Fruit fly (Drosophila melanogaster) whole organism, embryonic: ENCODE results near the gene ZnT77C.

ENCODE experiments used
- Atf6 ChIP-seq: fragments of 200-800 bp; sonication (Bioruptor generic); IDR thresholded peaks from 2 replicates; pipeline ENCODE4 v1.3.6; 2022; ENCODE audit warnings: missing biosample characterization, missing genetic modification characterization
- BEAF-32 ChIP-seq: fragments of 200-800 bp; sonication (Bioruptor generic); optimal IDR thresholded peaks from 3 replicates; lab custom pipeline; 2017; ENCODE audit warnings: missing biosample characterization, missing genetic modification characterization, mild to moderate bottlenecking, moderate library complexity, missing genetic modification reagents
- CG1024 ChIP-seq: fragments of 200-800 bp; sonication (Bioruptor generic); IDR thresholded peaks from 2 replicates; pipeline ENCODE4 v1.3.6; 2022; ENCODE audit warnings: missing biosample characterization, missing genetic modification characterization
- CG10565 ChIP-seq: fragments of 200-800 bp; sonication (Bioruptor generic); optimal IDR thresholded peaks from 3 replicates; lab custom pipeline; 2016; ENCODE audit warnings: missing biosample characterization, mild to moderate bottlenecking, missing genetic modification characterization
- CG12155 ChIP-seq: fragments of 200-800 bp; sonication (Bioruptor generic); optimal IDR thresholded peaks from 3 replicates; lab custom pipeline; 2016; ENCODE audit warnings: missing biosample characterization, missing genetic modification characterization
- CG12942 ChIP-seq: fragments of 200-800 bp; sonication (Bioruptor generic); optimal IDR thresholded peaks from 3 replicates; lab custom pipeline; 2016; ENCODE audit warnings: missing biosample characterization, missing genetic modification characterization
- CG14860 ChIP-seq: fragments of 200-800 bp; sonication (Bioruptor generic); IDR thresholded peaks from 3 replicates; pipeline ENCODE4 v1.3.6; 2022; ENCODE audit warnings: missing biosample characterization, missing genetic modification characterization; ENCODE audit not compliant: partially characterized antibody
- CG15011 ChIP-seq: fragments of 200-800 bp; sonication (Bioruptor generic); optimal IDR thresholded peaks from 3 replicates; lab custom pipeline; 2018; ENCODE audit warnings: missing biosample characterization, mild to moderate bottlenecking, missing genetic modification characterization
- CG15073 ChIP-seq: fragments of 200-800 bp; sonication (Bioruptor generic); optimal IDR thresholded peaks from 2 replicates; lab custom pipeline; 2016; ENCODE audit warnings: missing biosample characterization, missing genetic modification characterization
- CG1602 ChIP-seq: fragments of 200-800 bp; sonication (Bioruptor generic); optimal IDR thresholded peaks from 3 replicates; lab custom pipeline; 2016; ENCODE audit warnings: missing biosample characterization, missing genetic modification characterization
- CG16813 ChIP-seq: fragments of 200-800 bp; sonication (Bioruptor generic); IDR thresholded peaks from 3 replicates; pipeline ENCODE4 v1.3.6; 2022; ENCODE audit warnings: missing biosample characterization, missing genetic modification characterization; ENCODE audit not compliant: partially characterized antibody
- CG17385 ChIP-seq: fragments of 200-800 bp; sonication (Bioruptor generic); optimal IDR thresholded peaks from 3 replicates; lab custom pipeline; 2018; ENCODE audit warnings: missing biosample characterization, mild to moderate bottlenecking, missing genetic modification characterization
- CG17802 ChIP-seq: fragments of 200-800 bp; sonication (Bioruptor generic); optimal IDR thresholded peaks from 2 replicates; lab custom pipeline; 2018; ENCODE audit warnings: missing biosample characterization, mild to moderate bottlenecking, missing genetic modification characterization, moderate library complexity
- CG2116 ChIP-seq: fragments of 200-800 bp; sonication (Bioruptor generic); optimal IDR thresholded peaks from 3 replicates; lab custom pipeline; 2018; ENCODE audit warnings: missing biosample characterization, mild to moderate bottlenecking, missing genetic modification characterization
- CG2129 ChIP-seq: fragments of 200-800 bp; sonication (Bioruptor generic); IDR thresholded peaks from 2 replicates; pipeline ENCODE4 v1.3.6; 2022; ENCODE audit warnings: missing biosample characterization, missing genetic modification characterization; ENCODE audit not compliant: partially characterized antibody
- CG2202 ChIP-seq: fragments of 200-800 bp; sonication (Bioruptor generic); optimal IDR thresholded peaks from 2 replicates; lab custom pipeline; 2018; ENCODE audit warnings: missing biosample characterization, mild to moderate bottlenecking, missing genetic modification characterization
- CG2712 ChIP-seq: fragments of 200-800 bp; optimal IDR thresholded peaks from 3 replicates; lab custom pipeline; 2019; ENCODE audit warnings: missing biosample characterization, mild to moderate bottlenecking, missing genetic modification characterization, moderate library complexity
- CG32532 ChIP-seq: fragments of 200-800 bp; sonication (Bioruptor generic); IDR thresholded peaks from 2 replicates; pipeline ENCODE4 v1.3.6; 2022; ENCODE audit warnings: missing biosample characterization, missing genetic modification characterization
- CG42726 ChIP-seq: fragments of 200-800 bp; sonication (Bioruptor generic); IDR thresholded peaks from 2 replicates; pipeline ENCODE4 v1.3.6; 2022; ENCODE audit warnings: missing biosample characterization, missing genetic modification characterization; ENCODE audit not compliant: partially characterized antibody
- CG4328 ChIP-seq: fragments of 200-800 bp; sonication (Bioruptor generic); optimal IDR thresholded peaks from 3 replicates; lab custom pipeline; 2017; ENCODE audit warnings: missing biosample characterization, missing genetic modification reagents, missing genetic modification characterization
- CG4617 ChIP-seq: fragments of 200-800 bp; sonication (Bioruptor generic); optimal IDR thresholded peaks from 3 replicates; lab custom pipeline; 2016; ENCODE audit warnings: missing biosample characterization, missing genetic modification characterization, borderline replicate concordance
- CG8944 ChIP-seq: fragments of 200-800 bp; sonication (Bioruptor generic); optimal IDR thresholded peaks from 3 replicates; lab custom pipeline; 2016; ENCODE audit warnings: missing biosample characterization, missing genetic modification characterization
- CG9609 ChIP-seq: fragments of 200-800 bp; sonication (Bioruptor generic); optimal IDR thresholded peaks from 3 replicates; lab custom pipeline; 2016; ENCODE audit warnings: missing biosample characterization, missing genetic modification characterization
- Drgx ChIP-seq: fragments of 200-800 bp; sonication (Bioruptor generic); IDR thresholded peaks from 2 replicates; pipeline ENCODE4 v1.3.6; 2022; ENCODE audit warnings: missing biosample characterization, missing genetic modification characterization
- E2f1 ChIP-seq: fragments of 200-800 bp; sonication (Bioruptor generic); IDR thresholded peaks from 2 replicates; pipeline ENCODE4 v1.3.6; 2022; ENCODE audit warnings: missing biosample characterization, missing genetic modification characterization
- ERR ChIP-seq: fragments of 200-800 bp; sonication (Bioruptor generic); optimal IDR thresholded peaks from 2 replicates; lab custom pipeline; 2016; ENCODE audit warnings: missing biosample characterization, missing genetic modification characterization
- Ets97D ChIP-seq: fragments of 200-800 bp; sonication (Bioruptor generic); optimal IDR thresholded peaks from 3 replicates; lab custom pipeline; 2016; ENCODE audit warnings: missing biosample characterization, missing genetic modification characterization
- Fer3 ChIP-seq: fragments of 200-800 bp; sonication (Bioruptor generic); optimal IDR thresholded peaks from 2 replicates; lab custom pipeline; 2018; ENCODE audit warnings: missing biosample characterization, mild to moderate bottlenecking, missing genetic modification characterization, moderate library complexity
- Gsc ChIP-seq: fragments of 200-800 bp; sonication (Bioruptor generic); IDR thresholded peaks from 2 replicates; pipeline ENCODE4 v1.3.6; 2022; ENCODE audit warnings: missing biosample characterization, missing genetic modification characterization
- Hr3 ChIP-seq: fragments of 200-800 bp; sonication (Bioruptor generic); optimal IDR thresholded peaks from 3 replicates; lab custom pipeline; 2016; ENCODE audit warnings: missing biosample characterization, missing genetic modification characterization
- Meics ChIP-seq: fragments of 200-800 bp; sonication (Bioruptor generic); optimal IDR thresholded peaks from 2 replicates; lab custom pipeline; 2017; ENCODE audit warnings: missing biosample characterization, mild to moderate bottlenecking, missing genetic modification characterization
- NC2α ChIP-seq: fragments of 200-800 bp; sonication (Bioruptor generic); optimal IDR thresholded peaks from 2 replicates; lab custom pipeline; 2016; ENCODE audit warnings: missing biosample characterization, missing genetic modification characterization
- Sox100B ChIP-seq: fragments of 200-800 bp; sonication (Bioruptor generic); optimal IDR thresholded peaks from 3 replicates; lab custom pipeline; 2018; ENCODE audit warnings: missing biosample characterization, mild to moderate bottlenecking, missing genetic modification characterization
- Trl ChIP-seq, 3 experiments: fragments of >200 bp in 2 of 3; fragments of 200-800 bp in 1 of 3; sonication (Bioruptor generic) in 1 of 3; optimal IDR thresholded peaks; 2 replicates in 1 of 3; 3 replicates in 2 of 3; lab custom pipeline; 2016 to 2017; ENCODE audit warnings: missing biosample characterization in 1 of 3, missing genetic modification characterization in 1 of 3
- chm ChIP-seq: fragments of 200-800 bp; sonication (Bioruptor generic); IDR thresholded peaks from 2 replicates; pipeline ENCODE4 v1.3.6; 2022; ENCODE audit warnings: missing biosample characterization, missing genetic modification characterization
- dati ChIP-seq: fragments of 200-800 bp; sonication (Bioruptor generic); IDR thresholded peaks from 2 replicates; pipeline ENCODE4 v1.3.6; 2022; ENCODE audit warnings: missing biosample characterization, missing genetic modification characterization
- dysf ChIP-seq: fragments of 200-800 bp; sonication (Bioruptor generic); IDR thresholded peaks from 3 replicates; pipeline ENCODE4 v1.3.6; 2022; ENCODE audit warnings: missing biosample characterization, missing genetic modification characterization
- ftz-f1 ChIP-seq: fragments of 200-800 bp; sonication (Bioruptor generic); optimal IDR thresholded peaks from 2 replicates; lab custom pipeline; 2016; ENCODE audit warnings: missing biosample characterization, missing genetic modification characterization
- gfzf ChIP-seq: fragments of 200-800 bp; sonication (Bioruptor generic); optimal IDR thresholded peaks from 2 replicates; lab custom pipeline; 2016; ENCODE audit warnings: missing biosample characterization, mild to moderate bottlenecking, missing genetic modification characterization, moderate library complexity
- ham ChIP-seq: fragments of 200-800 bp; sonication (Bioruptor generic); IDR thresholded peaks from 2 replicates; pipeline ENCODE4 v1.3.6; 2022; ENCODE audit warnings: missing biosample characterization, missing genetic modification characterization
- inv ChIP-seq: fragments of 200-800 bp; sonication (Bioruptor generic); IDR thresholded peaks from 2 replicates; pipeline ENCODE4 v1.3.6; 2022; ENCODE audit warnings: missing biosample characterization, missing genetic modification characterization; ENCODE audit not compliant: partially characterized antibody
- kay ChIP-seq: fragments of 200-800 bp; sonication (Bioruptor generic); optimal IDR thresholded peaks from 2 replicates; lab custom pipeline; 2016; ENCODE audit warnings: missing biosample characterization, missing genetic modification characterization
- nau ChIP-seq: fragments of 200-800 bp; sonication (Bioruptor generic); optimal IDR thresholded peaks from 3 replicates; lab custom pipeline; 2017; ENCODE audit warnings: missing biosample characterization, mild to moderate bottlenecking, missing genetic modification characterization, missing genetic modification reagents
- nom ChIP-seq: fragments of 200-800 bp; sonication (Bioruptor generic); optimal IDR thresholded peaks from 2 replicates; lab custom pipeline; 2017; ENCODE audit warnings: missing biosample characterization, missing genetic modification characterization, mild to moderate bottlenecking, moderate library complexity, missing genetic modification reagents
- pum ChIP-seq: fragments of 200-800 bp; sonication (Bioruptor generic); optimal IDR thresholded peaks from 2 replicates; lab custom pipeline; 2016; ENCODE audit warnings: missing biosample characterization, missing genetic modification characterization
- rib ChIP-seq: fragments of 200-800 bp; sonication (Bioruptor generic); IDR thresholded peaks from 2 replicates; pipeline ENCODE4 v1.3.6; 2022; ENCODE audit warnings: missing biosample characterization, missing genetic modification characterization
- scrt ChIP-seq: fragments of 200-800 bp; sonication (Bioruptor generic); optimal IDR thresholded peaks from 2 replicates; lab custom pipeline; 2018; ENCODE audit warnings: missing biosample characterization, mild to moderate bottlenecking, missing genetic modification characterization, moderate library complexity
- sr ChIP-seq: fragments of 200-800 bp; sonication (Bioruptor generic); IDR thresholded peaks from 3 replicates; pipeline ENCODE4 v1.3.6; 2022; ENCODE audit warnings: missing biosample characterization, missing genetic modification characterization
- toy ChIP-seq: fragments of 200-800 bp; sonication (Bioruptor generic); IDR thresholded peaks from 2 replicates; pipeline ENCODE4 v1.3.6; 2022; ENCODE audit warnings: missing biosample characterization, missing genetic modification characterization
- vfl ChIP-seq: fragments of 200-800 bp; sonication (Bioruptor generic); optimal IDR thresholded peaks from 2 replicates; lab custom pipeline; 2016; ENCODE audit warnings: missing biosample characterization, missing genetic modification characterization
- vnd ChIP-seq: fragments of 200-800 bp; sonication (Bioruptor generic); IDR thresholded peaks from 3 replicates; pipeline ENCODE4 v1.3.6; 2022; ENCODE audit warnings: missing biosample characterization, missing genetic modification characterization; ENCODE audit not compliant: partially characterized antibody
- wor ChIP-seq: fragments of 200-800 bp; sonication (Bioruptor generic); IDR thresholded peaks from 2 replicates; pipeline ENCODE4 v1.3.6; 2022; ENCODE audit warnings: missing biosample characterization, missing genetic modification characterization

ZnT77C gene

DNA sequence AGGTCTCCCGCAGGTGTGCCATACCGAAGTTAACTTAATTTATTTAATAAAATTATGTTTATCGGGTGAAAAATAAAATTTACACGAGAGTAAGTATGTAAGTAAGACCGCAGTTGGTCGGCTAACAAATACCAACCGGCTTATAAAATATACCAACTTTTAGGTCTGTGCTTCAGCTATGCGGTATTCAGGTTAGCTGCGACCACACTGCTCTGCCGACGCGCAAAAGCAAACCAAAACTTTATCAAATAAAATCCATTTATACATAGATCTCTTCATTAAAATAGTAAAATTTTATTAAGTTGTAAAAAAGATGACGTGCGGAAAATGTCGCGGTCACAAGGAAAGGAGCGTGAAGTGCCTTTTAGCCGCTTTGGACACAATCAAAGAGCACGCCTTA is 58.7 kb downstream of the ZnT77C start, which contains the start of the genes mRpL15 and CtIP (continued):
- TF ChIP-seq vnd (GFP tag; lab: Robert Waterston, UW) (no peak), CG17802 (no peak), Hr3 (GFP tag; lab: Kevin White, UChicago) (no peak), toy (GFP tag; lab: Robert Waterston, UW) (no peak), CG2712 (tag; lab: Kevin White, UChicago) (peak; percentile 11), dati (no peak), CG9609 (GFP tag; lab: Kevin White, UChicago) (no peak), ERR (GFP tag; lab: Kevin White, UChicago) (no peak), gfzf (GFP tag; lab: Kevin White, UChicago) (peak; percentile 88), nau (no peak), CG32532 (GFP tag; lab: Robert Waterston, UW) (no peak), Trl (optimal IDR thresholded peaks at IDR 0.05; lab: Kevin White, UChicago) (no peak), Trl (GFP tag; optimal IDR thresholded peaks at IDR 0.05; lab: Kevin White, UChicago) (no peak), CG2202 (tag; lab: Kevin White, UChicago) (no peak), CG10565 (no peak), CG16813 (GFP tag; lab: Robert Waterston, UW) (no peak), CG2129 (GFP tag; lab: Robert Waterston, UW) (no peak), vfl (GFP tag; lab: Kevin White, UChicago) (no peak), Fer3 (tag; lab: Kevin White, UChicago) (no peak), CG17385 (GFP tag; lab: Kevin White, UChicago) (no peak), CG15073 (GFP tag; lab: Kevin White, UChicago) (no peak), E2f1 (no peak), ham (GFP tag; lab: Robert Waterston, UW) (no peak), CG1602 (no peak), chm (GFP tag; lab: Robert Waterston, UW) (no peak), rib (no peak), CG8944 (GFP tag; lab: Kevin White, UChicago) (no peak), CG15011 (no peak), nom (GFP tag; lab: Kevin White, UChicago) (no peak), wor (no peak), Drgx (no peak), Meics (no peak), pum (no peak), CG2116 (GFP tag; lab: Kevin White, UChicago) (peak; percentile 5), Atf6 (no peak), inv (GFP tag; lab: Robert Waterston, UW) (no peak), ftz-f1 (GFP tag; lab: Kevin White, UChicago) (no peak), sr (no peak), CG14860 (GFP tag; lab: Robert Waterston, UW) (no peak), NC2α (GFP tag; lab: Kevin White, UChicago) (no peak), Sox100B (no peak), scrt (GFP tag; lab: Kevin White, UChicago) (no peak), kay (GFP tag; lab: Kevin White, UChicago) (no peak), CG1024 (GFP tag; lab: Robert Waterston, UW) (no peak), CG4328 (GFP tag; lab: Kevin White, UChicago) (no peak), CG12942 (GFP tag; lab: Kevin White, UChicago) (no peak), Ets97D (GFP tag; lab: Kevin White, UChicago) (peak; percentile 38), CG12155 (no peak), Gsc (GFP tag; lab: Robert Waterston, UW) (no peak), BEAF-32 (peak; percentile 43), CG42726 (no peak), CG4617 (peak; percentile 87), dysf (GFP tag; lab: Robert Waterston, UW) (no peak)
